Fruit fly (Drosophila melanogaster): ENCODE measurements around the gene Myo61F.

Gene Myo61F

DNA sequence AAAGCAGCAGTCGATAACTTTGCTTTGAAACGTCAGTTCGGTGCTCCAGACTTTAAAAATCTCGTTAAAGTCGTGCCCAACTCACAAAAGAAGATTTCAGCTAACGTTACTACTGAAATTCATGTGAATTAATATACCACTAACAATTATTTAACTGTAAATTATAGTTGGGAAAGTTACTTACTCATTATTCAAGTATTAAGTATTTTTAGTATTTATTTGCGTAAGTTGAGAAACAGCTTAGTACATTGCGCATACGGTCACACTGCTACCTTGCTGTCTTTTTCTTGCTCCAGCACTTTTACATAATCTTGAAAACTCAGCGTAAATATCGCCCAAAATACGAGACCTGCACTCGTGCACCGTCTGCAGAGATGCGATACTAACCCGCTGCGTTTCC lies 11.4 kb downstream of the Myo61F start, which contains the start of gene ND-ACP (continued):
- TF ChIP-seq vnd (GFP tag; IDR thresholded peaks at IDR 0.05; ENCODE audit: partially characterized antibody) = 0 out of 3 replicates have a peak, but pooled peaks have one; percentile 24
- TF ChIP-seq pzg (GFP tag; optimal IDR thresholded peaks at IDR 0.05) = peak; percentile 74
- TF ChIP-seq row (GFP tag; IDR thresholded peaks at IDR 0.05) = peak; percentile 10; the same call in 1 of the 3 replicates
- peak; percentile 23 for TF ChIP-seq phol (tag; optimal IDR thresholded peaks at IDR 0.05)
- TF ChIP-seq CG12391 (tag; optimal IDR thresholded peaks at IDR 0.05) = peak; percentile 2
- TF ChIP-seq CG31365 (tag; optimal IDR thresholded peaks at IDR 0.05) = no peak
- TF ChIP-seq sob (GFP tag; IDR thresholded peaks at IDR 0.05) = no peak
- peak; percentile 5 for TF ChIP-seq CoRest (tag; optimal IDR thresholded peaks at IDR 0.05)
- TF ChIP-seq Bgb (GFP tag; IDR thresholded peaks at IDR 0.05; ENCODE audit: partially characterized antibody) = no peak
- TF ChIP-seq C15 (GFP tag; IDR thresholded peaks at IDR 0.05) = no peak
- TF ChIP-seq disco-r (GFP tag; optimal IDR thresholded peaks at IDR 0.05) = no peak
- peak; percentile 67 for TF ChIP-seq Med (GFP tag)
- TF ChIP-seq hkb (optimal IDR thresholded peaks at IDR 0.05) = peak; percentile 18
- no peak for TF ChIP-seq hkb (GFP tag; IDR thresholded peaks at IDR 0.05)
- TF ChIP-seq ATbp (GFP tag; optimal IDR thresholded peaks at IDR 0.05) = no peak
- TF ChIP-seq CG31388 (GFP tag; optimal IDR thresholded peaks at IDR 0.05) = no peak
- no peak for TF ChIP-seq CG18619 (GFP tag; optimal IDR thresholded peaks at IDR 0.05)
- no peak for TF ChIP-seq sug (tag; optimal IDR thresholded peaks at IDR 0.05)
- TF ChIP-seq kay (GFP tag; optimal IDR thresholded peaks at IDR 0.05) = no peak
- no peak for TF ChIP-seq tap (tag; optimal IDR thresholded peaks at IDR 0.05)
- TF ChIP-seq slbo (GFP tag; IDR thresholded peaks at IDR 0.05) = 0 out of 2 replicates have a peak, but pooled peaks have one; percentile 3
- peak; percentile 34; the same call in 1 of the 3 replicates for TF ChIP-seq HLH4C (GFP tag; IDR thresholded peaks at IDR 0.05; ENCODE audit: partially characterized antibody)
- 0 out of 4 replicates have a peak, but pooled peaks have one; percentile 41 for TF ChIP-seq Dll (GFP tag; IDR thresholded peaks at IDR 0.05; ENCODE audit: partially characterized antibody)
- peak; percentile 32 for TF ChIP-seq CG30020 (tag; optimal IDR thresholded peaks at IDR 0.05)
- TF ChIP-seq CG2889 (GFP tag; IDR thresholded peaks at IDR 0.05) = no peak
- peak in 1 of 3 experiments; percentile 60 for TF ChIP-seq Stat92E (GFP tag; optimal IDR thresholded peaks at IDR 0.05)
- TF ChIP-seq Hmr (GFP tag; optimal IDR thresholded peaks at IDR 0.05) = no peak
- TF ChIP-seq CG9727 (GFP tag; optimal IDR thresholded peaks at IDR 0.05) = no peak
- TF ChIP-seq fd3F (GFP tag; optimal IDR thresholded peaks at IDR 0.05) = no peak
- no peak for TF ChIP-seq Camta (GFP tag; optimal IDR thresholded peaks at IDR 0.05)
- no peak for TF ChIP-seq ara (GFP tag; IDR thresholded peaks at IDR 0.05)
- peak; percentile 37 for TF ChIP-seq Lhr (GFP tag; optimal IDR thresholded peaks at IDR 0.05)
- TF ChIP-seq gro (GFP tag; optimal IDR thresholded peaks at IDR 0.05) = no peak
- no peak for TF ChIP-seq br (optimal IDR thresholded peaks at IDR 0.05)
- no peak for TF ChIP-seq CG7745 (tag; optimal IDR thresholded peaks at IDR 0.05)
- peak; percentile 53 for TF ChIP-seq CG17186 (GFP tag; optimal IDR thresholded peaks at IDR 0.05)
- TF ChIP-seq dmrt11E (tag; optimal IDR thresholded peaks at IDR 0.05) = no peak
- TF ChIP-seq CG2120 (GFP tag; optimal IDR thresholded peaks at IDR 0.05) = no peak
- TF ChIP-seq CG13296 (GFP tag; optimal IDR thresholded peaks at IDR 0.05) = no peak
- TF ChIP-seq nom (GFP tag; optimal IDR thresholded peaks at IDR 0.05) = no peak
- TF ChIP-seq CG4617 (GFP tag; optimal IDR thresholded peaks at IDR 0.05; ENCODE audit: borderline replicate concordance) = peak; percentile 28
- TF ChIP-seq hth (optimal IDR thresholded peaks at IDR 0.05) = no peak
- peak; percentile 56 for TF ChIP-seq CG3995 (GFP tag; optimal IDR thresholded peaks at IDR 0.05)
- TF ChIP-seq E2f2 (GFP tag; IDR thresholded peaks at IDR 0.05) = peak; percentile 91
- TF ChIP-seq CG15696 (tag; optimal IDR thresholded peaks at IDR 0.05) = no peak
- no peak for TF ChIP-seq TFAM (GFP tag; optimal IDR thresholded peaks at IDR 0.05)
- TF ChIP-seq CG18011 (GFP tag; optimal IDR thresholded peaks at IDR 0.05) = no peak
- peak; percentile 35; the same call in 1 of the 2 replicates for TF ChIP-seq MBD-R2 (GFP tag; IDR thresholded peaks at IDR 0.05)
- peak; percentile 43 for TF ChIP-seq CG10267 (tag; optimal IDR thresholded peaks at IDR 0.05)
- TF ChIP-seq CG43689 (GFP tag; IDR thresholded peaks at IDR 0.05) = no peak
- no peak for TF ChIP-seq lilli (GFP tag; optimal IDR thresholded peaks at IDR 0.05)

All from whole organism, embryonic.